Worm (Caenorhabditis elegans) whole organism, young adult: ENCODE results near the gene C14B9.2.

Experiments used
- B0261.1 ChIP-seq: sonication (generic microtip); optimal IDR thresholded peaks from 2 replicates; lab custom pipeline; 2016; ENCODE audit warnings: mild to moderate bottlenecking, missing genetic modification characterization, moderate library complexity, missing compliant biosample characterization
- C17E4.6 ChIP-seq: fragments of 200-800 bp; sonication (Bioruptor generic); IDR thresholded peaks from 2 replicates; pipeline ENCODE4 v1.3.6; 2022; ENCODE audit warnings: missing genetic modification reagents, missing genetic modification characterization, missing compliant biosample characterization
- F52B5.7 ChIP-seq: sonication (generic microtip); optimal IDR thresholded peaks from 2 replicates; lab custom pipeline; 2016; ENCODE audit warnings: mild to moderate bottlenecking, missing genetic modification characterization, missing compliant biosample characterization
- Y53F4B.3 ChIP-seq: fragments of 200-800 bp; sonication (Bioruptor generic); IDR thresholded peaks from 2 replicates; pipeline ENCODE4 v1.3.6; 2022; ENCODE audit warnings: missing genetic modification reagents, missing genetic modification characterization, missing compliant biosample characterization
- ama-1 ChIP-seq, 3 experiments: fragments of 150-350 bp in 1 of 3; sonication (generic microtip) in 2 of 3; optimal IDR thresholded peaks; 2 replicates each; lab custom pipeline; 2014 to 2018; ENCODE audit warnings: missing biosample characterization in 2 of 3, missing genetic modification characterization in 2 of 3, missing genetic modification reagents in 2 of 3
- aptf-3 ChIP-seq: fragments of 200-800 bp; sonication (Bioruptor generic); IDR thresholded peaks from 2 replicates; pipeline ENCODE4 v1.3.6; 2022; ENCODE audit warnings: missing genetic modification characterization, missing compliant biosample characterization
- athp-1 ChIP-seq: sonication (generic microtip); optimal IDR thresholded peaks from 2 replicates; lab custom pipeline; 2017; ENCODE audit warnings: mild to moderate bottlenecking, missing genetic modification characterization, missing compliant biosample characterization
- attf-3 ChIP-seq: fragments of 200-800 bp; sonication (Bioruptor generic); conservative IDR thresholded peaks from 2 replicates; pipeline ENCODE4 v1.3.6; 2022; ENCODE audit warnings: missing genetic modification reagents, missing genetic modification characterization, missing compliant biosample characterization
- attf-5 ChIP-seq: fragments of 200-800 bp; sonication (Bioruptor generic); optimal IDR thresholded peaks from 2 replicates; lab custom pipeline; 2018; ENCODE audit warnings: mild to moderate bottlenecking, missing genetic modification characterization, missing compliant biosample characterization
- ceh-100 ChIP-seq: fragments of 200-800 bp; sonication (Bioruptor generic); IDR thresholded peaks from 2 replicates; pipeline ENCODE4 v1.3.6; 2022; ENCODE audit warnings: missing genetic modification reagents, missing genetic modification characterization, missing compliant biosample characterization
- ceh-27 ChIP-seq: fragments of 200-800 bp; sonication (Bioruptor generic); optimal IDR thresholded peaks from 2 replicates; lab custom pipeline; 2018; ENCODE audit warnings: mild to moderate bottlenecking, missing genetic modification characterization, moderate library complexity, missing compliant biosample characterization
- ceh-91 ChIP-seq: fragments of 200-800 bp; sonication (Bioruptor generic); IDR thresholded peaks from 2 replicates; pipeline ENCODE4 v1.3.6; 2022; ENCODE audit warnings: missing genetic modification reagents, missing genetic modification characterization, missing compliant biosample characterization
- dox-1 ChIP-seq: fragments of 200-800 bp; sonication (Bioruptor generic); IDR thresholded peaks from 2 replicates; pipeline ENCODE4 v1.3.6; 2022; ENCODE audit warnings: missing genetic modification reagents, missing genetic modification characterization, missing compliant biosample characterization
- efl-1 ChIP-seq: fragments of 150-350 bp; optimal IDR thresholded peaks from 2 replicates; lab custom pipeline; 2014; ENCODE audit warnings: missing biosample characterization, missing genetic modification reagents, missing genetic modification characterization
- egrh-3 ChIP-seq: fragments of 200-800 bp; sonication (Bioruptor generic); IDR thresholded peaks from 2 replicates; pipeline ENCODE4 v1.3.6; 2022; ENCODE audit warnings: missing genetic modification reagents, missing genetic modification characterization, missing compliant biosample characterization
- fkh-3 ChIP-seq: sonication (generic microtip); optimal IDR thresholded peaks from 2 replicates; lab custom pipeline; 2016; ENCODE audit warnings: mild to moderate bottlenecking, missing genetic modification characterization, missing compliant biosample characterization
- gei-17 ChIP-seq: fragments of 200-800 bp; sonication (Bioruptor generic); optimal IDR thresholded peaks from 2 replicates; lab custom pipeline; 2018; ENCODE audit warnings: mild to moderate bottlenecking, missing genetic modification characterization, missing compliant biosample characterization
- him-1 ChIP-seq: sonication (generic microtip); optimal IDR thresholded peaks from 2 replicates; lab custom pipeline; 2016; ENCODE audit warnings: missing genotype, missing genetic modification reagents, missing genetic modification characterization, missing compliant biosample characterization
- hsf-1 ChIP-seq: fragments of 200-800 bp; sonication (Bioruptor generic); IDR thresholded peaks from 2 replicates; pipeline ENCODE4 v1.3.6; 2022; ENCODE audit warnings: missing genetic modification reagents, missing genetic modification characterization, missing compliant biosample characterization
- lin-35 ChIP-seq, 3 experiments: fragments of 150-350 bp in 2 of 3; sonication (generic microtip) in 1 of 3; optimal IDR thresholded peaks; 2 replicates each; lab custom pipeline; 2014 to 2018; ENCODE audit warnings: missing biosample characterization in 3 of 3, missing genetic modification characterization in 3 of 3, missing genetic modification reagents in 3 of 3
- lin-40 ChIP-seq: sonication (generic microtip); optimal IDR thresholded peaks from 2 replicates; lab custom pipeline; 2016; ENCODE audit warnings: missing genetic modification characterization, mild to moderate bottlenecking, missing compliant biosample characterization, missing genotype, missing genetic modification reagents
- lin-54 ChIP-seq: fragments of 200-800 bp; sonication (Bioruptor generic); optimal IDR thresholded peaks from 2 replicates; lab custom pipeline; 2018; ENCODE audit warnings: mild to moderate bottlenecking, missing genetic modification characterization, missing compliant biosample characterization
- lir-1 ChIP-seq: fragments of 200-800 bp; sonication (Bioruptor generic); conservative IDR thresholded peaks from 2 replicates; pipeline ENCODE4 v1.3.6; 2022; ENCODE audit warnings: missing genetic modification reagents, missing genetic modification characterization, missing compliant biosample characterization
- madf-10 ChIP-seq: sonication (generic microtip); optimal IDR thresholded peaks from 2 replicates; lab custom pipeline; 2016; ENCODE audit warnings: mild to moderate bottlenecking, missing genetic modification characterization, missing compliant biosample characterization
- madf-6 ChIP-seq: fragments of 200-800 bp; sonication (Bioruptor generic); IDR thresholded peaks from 2 replicates; pipeline ENCODE4 v1.3.6; 2022; ENCODE audit warnings: missing genetic modification reagents, missing genetic modification characterization, missing compliant biosample characterization
- mes-4 ChIP-seq: sonication (generic microtip); optimal IDR thresholded peaks from 2 replicates; lab custom pipeline; 2016; ENCODE audit warnings: missing genotype, missing genetic modification characterization, missing compliant biosample characterization
- mxl-1 ChIP-seq: sonication (generic microtip); optimal IDR thresholded peaks from 2 replicates; lab custom pipeline; 2016; ENCODE audit warnings: missing genetic modification characterization, missing compliant biosample characterization
- nfyb-1 ChIP-seq: fragments of 200-800 bp; sonication (Bioruptor generic); IDR thresholded peaks from 2 replicates; pipeline ENCODE4 v1.3.6; 2022; ENCODE audit warnings: missing genetic modification reagents, missing genetic modification characterization, missing compliant biosample characterization
- nhr-80 ChIP-seq: sonication (generic microtip); optimal IDR thresholded peaks from 2 replicates; lab custom pipeline; 2016; ENCODE audit warnings: missing genetic modification characterization, missing compliant biosample characterization
- pha-4 ChIP-seq: fragments of 150-350 bp; sonication (generic microtip); optimal IDR thresholded peaks from 2 replicates; lab custom pipeline; 2014; ENCODE audit warnings: missing biosample characterization, missing genetic modification reagents, missing genetic modification characterization
- rcor-1 ChIP-seq: fragments of 200-800 bp; sonication (Bioruptor generic); IDR thresholded peaks from 2 replicates; pipeline ENCODE4 v1.3.6; 2022; ENCODE audit warnings: missing genetic modification reagents, missing genetic modification characterization, missing compliant biosample characterization
- snpc-1.3 ChIP-seq: sonication (generic microtip); optimal IDR thresholded peaks from 2 replicates; lab custom pipeline; 2017; ENCODE audit warnings: missing genetic modification characterization, mild to moderate bottlenecking, missing compliant biosample characterization, antibody characterized with exemption, moderate library complexity, missing genotype, missing genetic modification reagents; ENCODE audit not compliant: insufficient read depth
- snpc-3.4 ChIP-seq: sonication (generic microtip); optimal IDR thresholded peaks from 2 replicates; lab custom pipeline; 2017; ENCODE audit warnings: missing genetic modification characterization, mild to moderate bottlenecking, missing compliant biosample characterization, antibody characterized with exemption, moderate library complexity, missing genotype, missing genetic modification reagents
- snpc-4 ChIP-seq, 5 experiments: fragments of 150-350 bp in 1 of 5; sonication (generic microtip) in 4 of 5; optimal IDR thresholded peaks; 2 replicates each; lab custom pipeline; 2014 to 2018; ENCODE audit warnings: missing genetic modification characterization in 5 of 5, missing biosample characterization in 3 of 5, antibody characterized with exemption in 2 of 5, mild to moderate bottlenecking in 2 of 5, missing compliant biosample characterization in 2 of 5, missing genotype in 2 of 5, moderate library complexity in 2 of 5, missing genetic modification reagents in 1 of 5
- tbp1 ChIP-seq: fragments of 200-800 bp; sonication (Bioruptor generic); optimal IDR thresholded peaks from 2 replicates; lab custom pipeline; 2018; ENCODE audit warnings: mild to moderate bottlenecking, missing genetic modification characterization, missing compliant biosample characterization
- tlf-1 ChIP-seq: fragments of 200-800 bp; sonication (Bioruptor generic); optimal IDR thresholded peaks from 2 replicates; lab custom pipeline; 2018; ENCODE audit warnings: mild to moderate bottlenecking, missing genetic modification characterization, missing compliant biosample characterization
- zfh-2 ChIP-seq: fragments of 200-800 bp; sonication (Bioruptor generic); conservative IDR thresholded peaks from 2 replicates; pipeline ENCODE4 v1.3.6; 2022; ENCODE audit warnings: missing genetic modification reagents, missing genetic modification characterization, missing compliant biosample characterization
- ztf-28 ChIP-seq: fragments of 200-800 bp; sonication (Bioruptor generic); IDR thresholded peaks from 2 replicates; pipeline ENCODE4 v1.3.6; 2022; ENCODE audit warnings: missing genetic modification reagents, missing genetic modification characterization, missing compliant biosample characterization

Gene C14B9.2

ce11 chrIII:8130177-8130902 lies 3.1 kb upstream of the C14B9.2 start, which contains the start of the genes rpl-21 and C14B9.10 (continued):
- TF ChIP-seq lin-35 (GFP tag; optimal IDR thresholded peaks at IDR 0.05; lab: Kevin White, UChicago) (peak in 1 of 3 experiments; percentile 67), gei-17 (GFP tag; lab: Kevin White, UChicago) (no peak), tbp1 (GFP tag; lab: Kevin White, UChicago) (peak; percentile 71), mxl-1 (tag; lab: Kevin White, UChicago) (no peak), attf-5 (GFP tag; lab: Kevin White, UChicago) (peak; percentile 76), F52B5.7 (no peak), nfyb-1 (GFP tag; lab: Robert Waterston, UW) (peak; percentile 74), madf-10 (tag; lab: Kevin White, UChicago) (peak; percentile 26), nhr-80 (peak; percentile 36), pha-4 (peak; percentile 76), ceh-27 (peak; percentile 79), fkh-3 (tag; lab: Kevin White, UChicago) (no peak), lin-40 (tag; lab: Kevin White, UChicago) (peak; percentile 46), lin-54 (GFP tag; lab: Kevin White, UChicago) (peak; percentile 80), madf-6 (GFP tag; lab: Robert Waterston, UW) (peak; percentile 92), ceh-91 (GFP tag; lab: Robert Waterston, UW) (peak; percentile 88), egrh-3 (GFP tag; lab: Robert Waterston, UW) (no peak), him-1 (tag; lab: Kevin White, UChicago) (peak; percentile 65), mes-4 (peak; percentile 2), snpc-4 (GFP tag; optimal IDR thresholded peaks at IDR 0.05; lab: Kevin White, UChicago) (peak; percentile 48), snpc-4 (tag; optimal IDR thresholded peaks at IDR 0.05; lab: Kevin White, UChicago) (peak; percentile 36 to 77 (median 60)), hsf-1 (GFP tag; lab: Robert Waterston, UW) (peak; percentile 19; the same call in 1 of the 2 replicates), tlf-1 (GFP tag; lab: Kevin White, UChicago) (peak; percentile 82), Y53F4B.3 (GFP tag; lab: Robert Waterston, UW) (no peak), B0261.1 (tag; lab: Kevin White, UChicago) (peak; percentile 3), lir-1 (peak; percentile 20; the same call in 1 of the 2 replicates), rcor-1 (peak; percentile 76), efl-1 (GFP tag; lab: Kevin White, UChicago) (peak; percentile 55), attf-3 (GFP tag; lab: Robert Waterston, UW) (peak; percentile 70), athp-1 (tag; lab: Kevin White, UChicago) (peak; percentile 35), ceh-100 (GFP tag; lab: Robert Waterston, UW) (peak; percentile 52; the same call in 1 of the 2 replicates), dox-1 (GFP tag; lab: Robert Waterston, UW) (peak; percentile 80), aptf-3 (GFP tag; lab: Robert Waterston, UW) (no peak), snpc-3.4 (peak; percentile 89), ztf-28 (GFP tag; lab: Robert Waterston, UW) (0 out of 2 replicates have a peak, but pooled peaks have one; percentile 22), C17E4.6 (GFP tag; lab: Robert Waterston, UW) (peak; percentile 25; the same call in 1 of the 2 replicates), snpc-1.3 (tag; lab: Kevin White, UChicago) (peak; percentile 93)
- TF ChIP-seq, all 124 proteins: peak for 52

ce11 chrIII:8132496-8132895 lies 969 bp upstream of the C14B9.2 start:
- no peak for TF ChIP-seq ama-1 (optimal IDR thresholded peaks at IDR 0.05; lab: Kevin White, UChicago)
- TF ChIP-seq ama-1 (GFP tag; optimal IDR thresholded peaks at IDR 0.05; lab: Kevin White, UChicago), result no peak
- no peak for TF ChIP-seq pha-4
- peak; percentile 39; the same call in 1 of the 2 replicates for TF ChIP-seq nfyb-1 (GFP tag; lab: Robert Waterston, UW)
- no peak for TF ChIP-seq tbp1 (GFP tag; lab: Kevin White, UChicago)
- no peak for TF ChIP-seq ceh-91 (GFP tag; lab: Robert Waterston, UW)
- no peak for TF ChIP-seq efl-1 (GFP tag; lab: Kevin White, UChicago)
- TF ChIP-seq zfh-2 (GFP tag; lab: Robert Waterston, UW), result 0 out of 2 replicates have a peak, but pooled peaks have one; percentile 9
